Worm (Caenorhabditis elegans): ENCODE data around the gene T10B5.10.

T10B5.10 gene

DNA sequence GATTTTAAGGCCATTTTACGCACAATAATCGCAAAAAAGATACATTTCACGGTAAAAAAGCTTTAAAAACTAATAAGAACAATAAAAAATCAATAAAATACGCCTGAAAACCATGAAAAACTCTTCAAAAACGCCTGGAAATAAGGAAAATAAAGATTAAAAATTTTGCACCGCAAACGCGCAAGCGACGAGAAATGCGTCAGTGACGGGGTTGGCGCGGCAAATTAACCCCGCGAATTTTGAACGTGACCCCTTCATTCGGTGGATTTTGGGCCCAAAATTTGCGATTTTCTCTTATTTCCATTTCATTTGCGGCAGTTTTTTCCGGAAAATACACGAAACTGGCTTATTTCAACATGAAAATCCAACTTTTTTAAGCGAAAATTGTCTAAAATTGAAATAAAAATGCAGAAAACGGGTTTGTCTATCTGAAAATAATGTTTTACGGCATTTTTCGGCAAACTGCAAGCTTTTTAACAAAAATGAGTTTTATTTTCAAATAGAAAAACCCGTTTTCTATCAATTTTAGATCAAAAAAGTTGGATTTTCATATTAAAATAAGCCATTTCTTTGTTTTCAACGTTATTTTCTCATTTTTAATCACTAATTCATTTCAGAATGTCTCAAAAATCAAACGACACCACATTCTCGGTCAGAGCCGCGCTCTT, 12.7 kb upstream of the T10B5.10 start, which contains the start of gene knl-3 (continued):
- TF ChIP-seq ets-4 (tag; optimal IDR thresholded peaks at IDR 0.05) (peak; percentile 7), pag-3 (tag; optimal IDR thresholded peaks at IDR 0.05; ENCODE audit: borderline replicate concordance) (no peak), pha-2 (tag; optimal IDR thresholded peaks at IDR 0.05) (peak; percentile 66), pqm-1 (tag; optimal IDR thresholded peaks at IDR 0.05) (no peak), K09A11.1 (tag; optimal IDR thresholded peaks at IDR 0.05; ENCODE audit: insufficient read depth) (no peak), sox-4 (tag; optimal IDR thresholded peaks at IDR 0.05) (peak; percentile 64), nhr-232 (tag; optimal IDR thresholded peaks at IDR 0.05) (peak; percentile 4), C38D4.7 (GFP tag; optimal IDR thresholded peaks at IDR 0.05) (peak; percentile 31), mec-3 (tag; optimal IDR thresholded peaks at IDR 0.05; ENCODE audit: borderline replicate concordance) (no peak), ztf-16 (tag; optimal IDR thresholded peaks at IDR 0.05) (peak; percentile 36), hlh-15 (tag; optimal IDR thresholded peaks at IDR 0.05) (no peak), eyg-1 (tag; optimal IDR thresholded peaks at IDR 0.05) (no peak), ceh-9 (tag; optimal IDR thresholded peaks at IDR 0.05) (no peak)

DNA sequence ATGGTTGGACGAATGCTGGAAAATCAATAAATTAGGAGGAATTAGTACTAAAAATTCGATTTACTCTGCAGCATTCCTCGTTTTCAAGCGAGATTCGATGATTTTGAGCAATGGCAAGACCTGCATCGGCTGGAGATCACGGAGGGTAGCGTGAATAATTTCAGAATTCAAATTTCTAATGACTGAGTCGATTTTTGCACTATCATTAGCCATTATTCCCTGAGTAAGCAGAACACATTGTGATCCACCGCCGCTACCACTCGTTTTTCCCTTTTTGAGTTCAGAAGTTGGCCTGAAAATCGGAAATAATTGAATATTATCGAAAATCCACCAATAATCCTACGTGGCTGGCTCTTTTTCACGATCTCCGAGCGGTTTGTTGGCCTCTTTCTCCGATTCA, 11.9 kb upstream of the T10B5.10 start:
- TF ChIP-seq hlh-13 (GFP tag; optimal IDR thresholded peaks at IDR 0.05) (no peak), sox-2 (GFP tag; IDR thresholded peaks at IDR 0.05) (no peak), rnt-1 (tag; optimal IDR thresholded peaks at IDR 0.05) (no peak), ceh-45 (GFP tag; IDR thresholded peaks at IDR 0.05) (no peak), che-1 (tag; optimal IDR thresholded peaks at IDR 0.05) (no peak), tbx-7 (tag; optimal IDR thresholded peaks at IDR 0.05) (no peak), ceh-31 (tag; optimal IDR thresholded peaks at IDR 0.05) (no peak), elt-4 (tag; optimal IDR thresholded peaks at IDR 0.05) (no peak), pros-1 (tag; optimal IDR thresholded peaks at IDR 0.05) (no peak), sdc-2 (tag; optimal IDR thresholded peaks at IDR 0.05) (no peak), pqm-1 (tag; optimal IDR thresholded peaks at IDR 0.05) (no peak), unc-86 (tag; optimal IDR thresholded peaks at IDR 0.05) (no peak), F13H6.1 (tag; optimal IDR thresholded peaks at IDR 0.05) (no peak), K02D7.2 (tag; optimal IDR thresholded peaks at IDR 0.05) (no peak), pha-4 (tag; optimal IDR thresholded peaks at IDR 0.05) (no peak), odd-2 (tag; optimal IDR thresholded peaks at IDR 0.05) (no peak)

DNA sequence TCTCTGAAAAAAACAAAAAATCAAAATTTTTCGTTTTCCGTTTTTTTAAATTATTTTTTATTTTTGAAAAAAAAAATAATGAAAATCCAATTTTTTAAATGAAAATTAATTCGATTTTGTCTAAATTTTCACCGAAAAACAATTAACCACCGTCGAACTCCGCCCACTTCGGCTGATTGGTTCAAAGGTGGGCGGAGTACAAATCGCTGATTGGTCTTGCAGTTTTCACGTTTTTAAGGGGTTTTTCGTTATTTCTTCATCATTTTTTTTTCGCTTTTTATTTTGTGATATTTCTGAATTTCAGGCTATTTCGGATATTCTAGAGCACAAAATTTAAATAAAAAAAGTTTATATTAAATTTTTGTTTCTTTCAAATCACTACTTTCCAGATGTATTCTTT, 8.9 kb upstream of the T10B5.10 start:
- TF ChIP-seq ceh-31 (tag; optimal IDR thresholded peaks at IDR 0.05) (no peak), ama-1 (optimal IDR thresholded peaks at IDR 0.05) (no peak), hlh-13 (GFP tag; optimal IDR thresholded peaks at IDR 0.05) (no peak), nfya-1 (tag; optimal IDR thresholded peaks at IDR 0.05) (peak; percentile 86), hlh-8 (tag; optimal IDR thresholded peaks at IDR 0.05) (no peak), ceh-6 (GFP tag; optimal IDR thresholded peaks at IDR 0.05) (no peak)

DNA sequence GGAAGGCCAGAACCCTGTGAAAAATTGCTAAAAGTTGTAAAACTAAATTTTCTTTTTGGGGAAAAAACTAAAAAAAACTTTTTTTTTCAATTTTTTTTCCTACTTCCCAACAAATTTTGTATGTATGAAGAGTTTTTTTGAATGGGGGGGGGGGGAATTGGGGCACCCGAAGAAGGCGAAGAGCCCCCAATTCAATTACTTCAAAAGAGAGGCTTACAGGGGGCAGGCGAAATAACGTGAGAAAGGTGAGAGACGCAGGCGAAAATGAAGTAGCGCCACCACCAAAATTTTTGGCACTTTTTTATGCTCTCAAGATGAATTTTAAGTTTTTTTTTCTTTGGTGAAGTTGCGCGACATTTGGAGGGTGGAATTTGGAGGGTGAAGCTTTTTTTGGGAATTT, 6.9 kb upstream of the T10B5.10 start:
- TF ChIP-seq Y22D7AL.16 (tag; optimal IDR thresholded peaks at IDR 0.05) = no peak
- peak; percentile 78 for TF ChIP-seq unc-42 (tag; optimal IDR thresholded peaks at IDR 0.05)
- TF ChIP-seq dve-1 (tag; optimal IDR thresholded peaks at IDR 0.05) = no peak
- TF ChIP-seq elt-4 (tag; optimal IDR thresholded peaks at IDR 0.05) = no peak
- no peak for TF ChIP-seq ceh-24 (tag; optimal IDR thresholded peaks at IDR 0.05)
- no peak for TF ChIP-seq K02D7.2 (tag; optimal IDR thresholded peaks at IDR 0.05)
- no peak for TF ChIP-seq ceh-45 (GFP tag; IDR thresholded peaks at IDR 0.05)
- TF ChIP-seq ceh-19 (GFP tag; optimal IDR thresholded peaks at IDR 0.05) = no peak
